Worm (Caenorhabditis elegans) whole organism, L4 larva: ENCODE data around the gene pph-1.

Experiments
- dve-1 ChIP-seq: sonication (generic microtip); optimal IDR thresholded peaks from 2 replicates; lab custom pipeline; 2017; ENCODE audit warnings: antibody characterized with exemption, mild to moderate bottlenecking, missing genetic modification characterization, missing compliant biosample characterization; ENCODE audit not compliant: insufficient read depth
- lsy-2 ChIP-seq, 2 experiments: fragments of 150-350 bp in 1 of 2; sonication (generic microtip) in 1 of 2; optimal IDR thresholded peaks; 2 replicates each; lab custom pipeline; 2014 to 2017; ENCODE audit warnings: missing biosample characterization in 2 of 2, missing genetic modification characterization in 2 of 2

- no peak for TF ChIP-seq dve-1 (tag; lab: Kevin White, UChicago)
- TF ChIP-seq lsy-2 (tag; optimal IDR thresholded peaks at IDR 0.05; lab: Kevin White, UChicago) = no peak
Measured at ce11 chrV:10708346-10708745, 6.0 kb downstream of the pph-1 start.
